Worm (Caenorhabditis elegans) whole organism, L2 larva: ENCODE results near the gene zip-3.

Source experiments
- alr-1 ChIP-seq: fragments of 150-350 bp; optimal IDR thresholded peaks from 2 replicates; lab custom pipeline; 2014; ENCODE audit warnings: missing biosample characterization, missing genetic modification characterization
- crh-2 ChIP-seq: sonication (generic microtip); optimal IDR thresholded peaks from 2 replicates; lab custom pipeline; 2017; ENCODE audit warnings: missing biosample characterization, missing genetic modification characterization
- dmd-4 ChIP-seq: sonication (generic microtip); optimal IDR thresholded peaks from 2 replicates; lab custom pipeline; 2017; ENCODE audit warnings: missing biosample characterization, missing genetic modification characterization
- egl-27 ChIP-seq: sonication (generic microtip); optimal IDR thresholded peaks from 3 replicates; lab custom pipeline; 2017; ENCODE audit warnings: missing biosample characterization, missing genetic modification reagents, missing genetic modification characterization
- elt-3 ChIP-seq: sonication (generic microtip); optimal IDR thresholded peaks from 2 replicates; lab custom pipeline; 2017; ENCODE audit warnings: missing biosample characterization, missing genetic modification characterization
- fos-1 ChIP-seq: fragments of 150-350 bp; optimal IDR thresholded peaks from 2 replicates; lab custom pipeline; 2014; ENCODE audit warnings: missing biosample characterization, missing genetic modification characterization
- gmeb-1 ChIP-seq: fragments of 150-350 bp; optimal IDR thresholded peaks from 2 replicates; lab custom pipeline; 2014; ENCODE audit warnings: missing biosample characterization, missing genetic modification characterization
- lin-11 ChIP-seq: fragments of 150-350 bp; sonication (generic microtip); optimal IDR thresholded peaks from 2 replicates; lab custom pipeline; 2014; ENCODE audit warnings: missing biosample characterization, missing genetic modification characterization, inconsistent platforms, mixed read lengths
- lin-39 ChIP-seq: fragments of 150-350 bp; optimal IDR thresholded peaks from 2 replicates; lab custom pipeline; 2014; ENCODE audit warnings: missing biosample characterization, missing genetic modification reagents, missing genetic modification characterization
- lsy-2 ChIP-seq, 2 experiments: fragments of 150-350 bp in 1 of 2; sonication (generic microtip) in 1 of 2; optimal IDR thresholded peaks; 2 replicates each; lab custom pipeline; 2014 to 2017; ENCODE audit warnings: missing biosample characterization in 2 of 2, missing genetic modification characterization in 2 of 2
- mab-5 ChIP-seq: fragments of 150-350 bp; optimal IDR thresholded peaks from 2 replicates; lab custom pipeline; 2014; ENCODE audit warnings: missing biosample characterization, missing genetic modification characterization
- mbf-1 ChIP-seq: sonication (generic microtip); optimal IDR thresholded peaks from 2 replicates; lab custom pipeline; 2017; ENCODE audit warnings: missing biosample characterization, missing genetic modification characterization
- mdl-1 ChIP-seq, 2 experiments: fragments of 150-350 bp in 1 of 2; sonication (generic microtip) in 1 of 2; optimal IDR thresholded peaks; 2 replicates each; lab custom pipeline; 2017; ENCODE audit warnings: missing biosample characterization in 2 of 2, missing genetic modification characterization in 2 of 2
- nhr-10 ChIP-seq: sonication (generic microtip); optimal IDR thresholded peaks from 2 replicates; lab custom pipeline; 2017; ENCODE audit warnings: missing biosample characterization, missing genetic modification characterization
- nhr-12 ChIP-seq: fragments of 150-350 bp; optimal IDR thresholded peaks from 2 replicates; lab custom pipeline; 2014; ENCODE audit warnings: missing biosample characterization, missing genetic modification characterization
- nhr-129 ChIP-seq: fragments of 150-350 bp; optimal IDR thresholded peaks from 2 replicates; lab custom pipeline; 2014; ENCODE audit warnings: missing biosample characterization, missing genetic modification characterization
- nhr-21 ChIP-seq: fragments of 150-350 bp; optimal IDR thresholded peaks from 2 replicates; lab custom pipeline; 2014; ENCODE audit warnings: missing biosample characterization, missing genetic modification characterization
- nhr-23 ChIP-seq: fragments of 150-350 bp; optimal IDR thresholded peaks from 2 replicates; lab custom pipeline; 2014; ENCODE audit warnings: missing biosample characterization, missing genetic modification reagents, missing genetic modification characterization
- nhr-25 ChIP-seq: fragments of 150-350 bp; sonication (generic microtip); optimal IDR thresholded peaks from 3 replicates; lab custom pipeline; 2014; ENCODE audit warnings: missing biosample characterization, missing genetic modification characterization
- nhr-6 ChIP-seq: fragments of 150-350 bp; optimal IDR thresholded peaks from 2 replicates; lab custom pipeline; 2014; ENCODE audit warnings: missing biosample characterization, missing genetic modification characterization
- peb-1 ChIP-seq: fragments of 150-350 bp; optimal IDR thresholded peaks from 2 replicates; lab custom pipeline; 2014; ENCODE audit warnings: missing biosample characterization, missing genetic modification characterization
- sem-4 ChIP-seq: fragments of 150-350 bp; optimal IDR thresholded peaks from 2 replicates; lab custom pipeline; 2014; ENCODE audit warnings: missing biosample characterization, missing genetic modification reagents, missing genetic modification characterization
- skn-1 ChIP-seq: sonication (generic microtip); optimal IDR thresholded peaks from 2 replicates; lab custom pipeline; 2017; ENCODE audit warnings: missing biosample characterization, missing genetic modification characterization
- sma-3 ChIP-seq: sonication (generic microtip); optimal IDR thresholded peaks from 2 replicates; lab custom pipeline; 2016; ENCODE audit warnings: missing genetic modification reagents, missing genetic modification characterization, missing compliant biosample characterization
- sma-9 ChIP-seq, 2 experiments: fragments of 150-350 bp in 1 of 2; sonication (generic microtip) in 1 of 2; optimal IDR thresholded peaks; 2 replicates each; lab custom pipeline; 2014 to 2016; ENCODE audit warnings: missing genetic modification characterization in 2 of 2, mild to moderate bottlenecking in 1 of 2, missing biosample characterization in 1 of 2, missing compliant biosample characterization in 1 of 2, missing genetic modification reagents in 1 of 2, moderate library complexity in 1 of 2
- snpc-4 ChIP-seq: fragments of 150-350 bp; optimal IDR thresholded peaks from 2 replicates; lab custom pipeline; 2014; ENCODE audit warnings: missing biosample characterization, missing genetic modification characterization
- unc-39 ChIP-seq: fragments of 150-350 bp; optimal IDR thresholded peaks from 2 replicates; lab custom pipeline; 2014; ENCODE audit warnings: missing biosample characterization, missing genetic modification characterization
- unc-55 ChIP-seq: fragments of 150-350 bp; sonication (generic microtip); optimal IDR thresholded peaks from 3 replicates; lab custom pipeline; 2014; ENCODE audit warnings: missing biosample characterization, missing genetic modification reagents, missing genetic modification characterization
- unc-62 ChIP-seq: fragments of 150-350 bp; optimal IDR thresholded peaks from 2 replicates; lab custom pipeline; 2014; ENCODE audit warnings: missing biosample characterization, missing genetic modification reagents, missing genetic modification characterization
- zag-1 ChIP-seq: fragments of 150-350 bp; optimal IDR thresholded peaks from 2 replicates; lab custom pipeline; 2014; ENCODE audit warnings: missing biosample characterization, missing genetic modification characterization
- ztf-11 ChIP-seq: sonication (generic microtip); optimal IDR thresholded peaks from 2 replicates; lab custom pipeline; 2017; ENCODE audit warnings: missing biosample characterization, missing genetic modification characterization

The zip-3 gene

ce11 chrII:13957437-13957836, at the start of gene zip-3:
Gene zip-3 (minus strand): TSS chrII:13957457.
- TF ChIP-seq mdl-1 (tag; optimal IDR thresholded peaks at IDR 0.05; lab: Kevin White, UChicago): no peak
- peak; percentile 3 for TF ChIP-seq gmeb-1
- no peak for TF ChIP-seq lin-11 (tag; lab: Kevin White, UChicago)
- TF ChIP-seq sma-9 (GFP tag; optimal IDR thresholded peaks at IDR 0.05; lab: Kevin White, UChicago): peak; percentile 64
- no peak for TF ChIP-seq sma-9 (tag; optimal IDR thresholded peaks at IDR 0.05; lab: Kevin White, UChicago)
- TF ChIP-seq nhr-23: no peak

- no peak for TF ChIP-seq gmeb-1
- TF ChIP-seq egl-27 (tag; lab: Kevin White, UChicago): no peak
- no peak for TF ChIP-seq nhr-6 (tag; lab: Kevin White, UChicago)
- no peak for TF ChIP-seq lsy-2 (tag; optimal IDR thresholded peaks at IDR 0.05; lab: Kevin White, UChicago)
- no peak for TF ChIP-seq fos-1 (tag; lab: Kevin White, UChicago)
- TF ChIP-seq mbf-1 (tag; lab: Kevin White, UChicago): no peak
- TF ChIP-seq, all 48 proteins: peak for 0
Measured at ce11 chrII:14006210-14006609, 49.0 kb upstream of the zip-3 start, which contains the start of gene F01D5.6. Gene F01D5.6 (plus strand): TSS chrII:14006510.

DNA sequence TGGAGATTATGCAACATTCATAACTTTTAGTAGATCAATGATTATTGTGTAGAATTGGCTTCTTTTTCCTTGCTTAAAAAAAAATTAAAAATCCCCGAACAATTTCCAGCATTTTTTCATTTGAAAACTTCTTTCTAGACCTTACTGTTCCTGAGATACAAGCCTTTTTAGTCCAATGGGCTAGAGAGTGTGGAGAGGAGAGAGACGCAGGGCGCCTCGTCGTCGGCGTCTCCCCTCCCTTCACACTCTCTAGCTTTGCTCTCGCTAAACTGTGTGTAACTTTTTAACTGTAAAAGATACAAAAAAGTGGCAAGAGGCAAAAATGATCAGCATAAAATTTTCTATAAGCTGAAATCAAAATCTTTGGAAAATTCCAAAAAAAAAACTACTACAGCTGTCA, 47.9 kb upstream of the zip-3 start:
- no peak for TF ChIP-seq lin-39 (tag; lab: Kevin White, UChicago)
- TF ChIP-seq peb-1: no peak
- no peak for TF ChIP-seq crh-2
- TF ChIP-seq elt-3 (tag; lab: Kevin White, UChicago): no peak
- TF ChIP-seq nhr-6 (tag; lab: Kevin White, UChicago): no peak

DNA sequence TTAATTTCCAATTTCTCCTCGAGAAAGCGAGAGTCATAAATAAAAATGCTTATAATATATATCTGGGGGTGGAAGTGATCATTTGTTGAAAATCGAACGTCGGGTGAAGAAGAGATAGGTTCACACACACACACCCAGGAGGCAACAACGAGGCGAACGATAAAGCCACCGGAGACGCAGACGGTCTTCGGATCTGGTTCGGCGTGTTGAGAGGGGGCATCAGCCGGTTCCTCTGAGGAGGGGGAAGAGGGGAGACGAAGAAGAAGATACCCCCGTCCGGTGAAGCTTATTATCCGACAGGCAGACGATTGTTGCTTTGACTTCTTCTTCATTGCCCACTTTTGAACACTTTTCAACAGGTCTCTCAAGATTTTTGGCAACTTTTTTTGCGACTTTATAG, 47.5 kb upstream of the zip-3 start:
- peak; percentile 74 for TF ChIP-seq nhr-21 (tag; lab: Kevin White, UChicago)
- no peak for TF ChIP-seq nhr-129 (tag; lab: Kevin White, UChicago)

- TF ChIP-seq peb-1 (no peak), snpc-4 (tag; lab: Kevin White, UChicago) (peak; percentile 82)
Measured at ce11 chrII:14003821-14004430, 46.7 kb upstream of the zip-3 start.

DNA sequence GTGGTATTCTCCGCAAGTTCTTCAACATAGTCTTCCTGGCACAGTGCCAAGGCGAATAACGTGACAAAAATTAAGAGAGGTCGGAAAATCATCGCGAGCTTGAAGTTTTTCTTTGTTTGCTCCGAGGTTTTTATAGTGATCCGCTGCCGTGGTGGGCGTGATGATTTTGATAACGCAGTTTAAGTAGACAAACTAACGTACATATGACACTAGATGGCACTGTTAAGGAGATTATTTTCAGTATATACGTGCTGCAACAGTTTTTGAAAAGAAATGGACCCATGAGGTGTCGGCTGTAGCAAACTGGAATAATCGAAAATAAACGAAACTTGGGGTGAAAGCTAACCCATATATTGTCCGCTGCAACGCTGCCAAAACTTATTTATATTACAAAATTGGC, 44.9 kb upstream of the zip-3 start, which contains the start of gene F01D5.5:
Gene F01D5.5, minus strand, starts transcription at position 101 of the 400 bp plus-strand sequence.
- TF ChIP-seq alr-1 (tag; lab: Kevin White, UChicago) (no peak), lin-11 (tag; lab: Kevin White, UChicago) (no peak)

DNA sequence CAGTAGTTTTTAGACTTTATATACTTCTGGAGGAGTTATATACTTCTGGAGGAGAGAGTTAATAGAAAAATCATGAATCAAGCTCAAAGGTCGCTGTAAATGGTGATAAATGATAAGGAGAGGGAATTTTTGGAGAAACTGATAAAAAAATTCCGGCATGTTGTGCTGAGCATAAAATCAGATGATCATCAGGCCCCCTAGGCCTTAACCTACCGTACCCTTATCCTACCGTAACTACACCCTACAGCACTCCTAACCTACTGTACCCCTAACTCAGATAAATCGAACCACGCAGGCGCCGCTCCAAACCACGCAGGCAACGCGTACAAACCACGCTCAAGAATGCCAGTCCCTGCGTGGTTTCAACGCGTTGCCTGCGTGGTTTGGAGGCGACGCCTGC, 42.8 kb upstream of the zip-3 start, which contains the start of gene F01D5.3:
Gene F01D5.3, minus strand, starts transcription at position 101 of the 400 bp plus-strand sequence.
- TF ChIP-seq fos-1 (tag; lab: Kevin White, UChicago): peak; percentile 8
- TF ChIP-seq, all 48 proteins: peak for 1; not testable (repeated sequence) for 47

DNA sequence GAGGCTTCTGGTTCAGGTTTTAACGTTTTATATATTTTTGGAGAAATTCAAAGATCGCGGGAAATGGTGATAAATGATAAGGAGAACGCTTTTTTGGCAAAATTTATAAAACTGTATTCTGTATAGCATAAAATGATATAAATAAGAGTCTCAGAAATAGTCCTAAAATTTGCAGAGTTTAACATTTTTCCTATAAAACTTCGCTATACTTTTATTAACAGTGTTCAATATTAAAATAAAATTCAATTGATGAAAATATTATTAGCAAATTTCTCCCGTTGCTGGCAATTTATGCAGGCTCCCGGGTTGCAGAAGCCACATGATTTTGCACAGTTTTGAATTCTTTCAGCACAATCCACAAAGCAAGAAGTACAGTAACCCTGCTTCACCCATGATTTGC, 41.7 kb upstream of the zip-3 start, which contains the start of gene F01D5.2:
Gene F01D5.2, minus strand, starts transcription at position 101 of the 400 bp plus-strand sequence.
- no peak for TF ChIP-seq skn-1 (tag; lab: Kevin White, UChicago)
- TF ChIP-seq nhr-21 (tag; lab: Kevin White, UChicago): no peak
- no peak for TF ChIP-seq unc-55 (GFP tag; lab: Kevin White, UChicago)
- no peak for TF ChIP-seq nhr-10 (tag; lab: Kevin White, UChicago)
- no peak for TF ChIP-seq nhr-25 (tag; lab: Kevin White, UChicago)
- TF ChIP-seq nhr-23: no peak
- TF ChIP-seq mdl-1 (tag; optimal IDR thresholded peaks at IDR 0.05; lab: Kevin White, UChicago): no peak
- no peak for TF ChIP-seq mbf-1 (tag; lab: Kevin White, UChicago)
- no peak for TF ChIP-seq nhr-12
- TF ChIP-seq unc-39 (tag; lab: Kevin White, UChicago): no peak
- TF ChIP-seq lsy-2 (tag; optimal IDR thresholded peaks at IDR 0.05; lab: Kevin White, UChicago): no peak
- TF ChIP-seq dmd-4 (tag; lab: Kevin White, UChicago): no peak
- no peak for TF ChIP-seq sem-4 (tag; lab: Kevin White, UChicago)
- no peak for TF ChIP-seq snpc-4 (tag; lab: Kevin White, UChicago)
- no peak for TF ChIP-seq unc-62 (GFP tag; lab: Kevin White, UChicago)
- TF ChIP-seq fos-1 (tag; lab: Kevin White, UChicago): no peak
- no peak for TF ChIP-seq mab-5 (tag; lab: Kevin White, UChicago)
- TF ChIP-seq zag-1 (tag; lab: Kevin White, UChicago): no peak
- TF ChIP-seq ztf-11 (tag; lab: Kevin White, UChicago): no peak
- no peak for TF ChIP-seq sma-3
- TF ChIP-seq, all 48 proteins: peak for 0
